Worm (Caenorhabditis elegans) whole organism, early embryonic: ENCODE results near the gene C06C3.3.

Source experiments
- F13C5.2 ChIP-seq: sonication (generic microtip); optimal IDR thresholded peaks from 2 replicates; lab custom pipeline; 2017; ENCODE audit warnings: mild to moderate bottlenecking, missing genetic modification characterization, inconsistent platforms, missing compliant biosample characterization
- aly-1 ChIP-seq: sonication (generic microtip); optimal IDR thresholded peaks from 2 replicates; lab custom pipeline; 2016; ENCODE audit warnings: missing genetic modification characterization, missing compliant biosample characterization
- ama-1 ChIP-seq: fragments of 150-350 bp; optimal IDR thresholded peaks from 2 replicates; lab custom pipeline; 2014
- ets-7 ChIP-seq: sonication (generic microtip); optimal IDR thresholded peaks from 2 replicates; lab custom pipeline; 2016; ENCODE audit warnings: missing genotype, missing genetic modification characterization, missing compliant biosample characterization
- flt-1 ChIP-seq: fragments of 200-800 bp; sonication (Bioruptor generic); IDR thresholded peaks from 2 replicates; pipeline ENCODE4 v1.3.6; 2022; ENCODE audit warnings: missing genetic modification characterization, missing compliant biosample characterization
- hnd-1 ChIP-seq: sonication (generic microtip); optimal IDR thresholded peaks from 2 replicates; lab custom pipeline; 2016; ENCODE audit warnings: missing genetic modification characterization, missing compliant biosample characterization
- pes-1 ChIP-seq: fragments of 200-800 bp; sonication (Bioruptor generic); IDR thresholded peaks from 2 replicates; pipeline ENCODE4 v1.3.6; 2022; ENCODE audit warnings: missing genetic modification reagents, missing genetic modification characterization, missing compliant biosample characterization
- scrt-1 ChIP-seq: fragments of 200-800 bp; sonication (Bioruptor generic); IDR thresholded peaks from 2 replicates; pipeline ENCODE4 v1.3.6; 2022; ENCODE audit warnings: missing genetic modification characterization, missing compliant biosample characterization
- sea-1 ChIP-seq: fragments of 200-800 bp; sonication (Bioruptor generic); conservative IDR thresholded peaks from 2 replicates; pipeline ENCODE4 v1.3.6; 2022; ENCODE audit warnings: missing genetic modification characterization, missing compliant biosample characterization
- tbx-11 ChIP-seq: fragments of 200-800 bp; sonication (Bioruptor generic); IDR thresholded peaks from 2 replicates; pipeline ENCODE4 v1.3.6; 2022; ENCODE audit warnings: missing genetic modification characterization, missing compliant biosample characterization

ce11 chrII:9338859-9339258, 33.4 kb downstream of the C06C3.3 start, which contains the start of gene ttll-12:
- TF ChIP-seq ama-1 = no peak
- TF ChIP-seq flt-1 (GFP tag; lab: Robert Waterston, UW) = no peak
- TF ChIP-seq pes-1 (GFP tag; lab: Robert Waterston, UW) = no peak
- no peak for TF ChIP-seq hnd-1 (tag; lab: Kevin White, UChicago)
- TF ChIP-seq sea-1 = no peak
- TF ChIP-seq aly-1 (tag; lab: Kevin White, UChicago) = no peak
- no peak for TF ChIP-seq tbx-11 (GFP tag; lab: Robert Waterston, UW)
- TF ChIP-seq F13C5.2 (tag; lab: Kevin White, UChicago) = no peak
- no peak for TF ChIP-seq scrt-1 (GFP tag; lab: Robert Waterston, UW)
- TF ChIP-seq ets-7 (tag; lab: Kevin White, UChicago) = no peak
